In genomic region chrX:16402787-16403186, ce11 we compare ENCODE assay signal across 4 worm cellular contexts.
TF ChIP-seq lines count a peak whose summit lies in the region.

No protein-coding gene starts in this region.

TF ChIP-seq in whole organism, L1 larva, 84 proteins besides CTCF, POLR2A, EP300 and RAD21:
- TF ChIP-seq fkh-4 (tag; optimal IDR thresholded peaks at IDR 0.05; lab: Kevin White, UChicago; ENCODE audit: borderline replicate concordance) (no peak), nhr-85 (tag; lab: Kevin White, UChicago) (peak; percentile 62), lsy-2 (tag; optimal IDR thresholded peaks at IDR 0.05; lab: Kevin White, UChicago) (peak in 1 of 2 experiments; percentile 12), egl-27 (tag; optimal IDR thresholded peaks at IDR 0.05; lab: Kevin White, UChicago) (no peak), nhr-19 (GFP tag; conservative IDR thresholded peaks at IDR 0.05; lab: Robert Waterston, UW) (no peak), blmp-1 (tag; optimal IDR thresholded peaks at IDR 0.05; lab: Kevin White, UChicago) (peak; percentile 16)

TF ChIP-seq in whole organism, L2 larva, 48 proteins besides CTCF, POLR2A, EP300 and RAD21:
- TF ChIP-seq lsy-2 (tag; optimal IDR thresholded peaks at IDR 0.05; lab: Kevin White, UChicago) (no peak), F13H6.1 (tag; optimal IDR thresholded peaks at IDR 0.05; lab: Kevin White, UChicago) (peak; percentile 25), nhr-21 (tag; optimal IDR thresholded peaks at IDR 0.05; lab: Kevin White, UChicago) (no peak)

TF ChIP-seq in whole organism, L3 larva, 47 proteins besides CTCF, POLR2A, EP300 and RAD21:
- TF ChIP-seq zag-1 (tag; optimal IDR thresholded peaks at IDR 0.05; lab: Kevin White, UChicago): no peak
- peak; percentile 76 for TF ChIP-seq pha-4 (tag; optimal IDR thresholded peaks at IDR 0.05; lab: Kevin White, UChicago)

TF ChIP-seq in whole organism, L4 larva, 104 proteins besides CTCF, POLR2A, EP300 and RAD21:
- 0 out of 2 replicates have a peak, but pooled peaks have one; percentile 14 for TF ChIP-seq pha-4 (GFP tag; IDR thresholded peaks at IDR 0.05; lab: Robert Waterston, UW)
- TF ChIP-seq pha-4 (tag; optimal IDR thresholded peaks at IDR 0.05; lab: Kevin White, UChicago): no peak
- no peak for TF ChIP-seq lin-29 (GFP tag; IDR thresholded peaks at IDR 0.05; lab: Robert Waterston, UW)
